Fruit fly (Drosophila melanogaster): ENCODE data around the gene Tom.

dm6 chr3L:14972625-14973250, 3.6 kb downstream of the Tom start, which contains the start of gene Brd:
- TF ChIP-seq Snoo (tag; optimal IDR thresholded peaks at IDR 0.05), result no peak
- no peak for TF ChIP-seq CG8301 (tag; optimal IDR thresholded peaks at IDR 0.05)
- TF ChIP-seq Pif1A (GFP tag; optimal IDR thresholded peaks at IDR 0.05), result no peak
- no peak for TF ChIP-seq CG10348 (GFP tag; IDR thresholded peaks at IDR 0.05)
- TF ChIP-seq EcR (GFP tag; optimal IDR thresholded peaks at IDR 0.05), result no peak
- TF ChIP-seq CG12605 (GFP tag; IDR thresholded peaks at IDR 0.05), result no peak
- TF ChIP-seq CG15710 (tag; optimal IDR thresholded peaks at IDR 0.05), result no peak
- TF ChIP-seq CG8159 (tag; optimal IDR thresholded peaks at IDR 0.05), result no peak
- no peak for TF ChIP-seq D1 (tag; optimal IDR thresholded peaks at IDR 0.05)
- no peak for TF ChIP-seq CG4496 (GFP tag; IDR thresholded peaks at IDR 0.05)
- no peak for TF ChIP-seq CG32121 (GFP tag; IDR thresholded peaks at IDR 0.05)
- TF ChIP-seq fd96Ca (GFP tag; IDR thresholded peaks at IDR 0.05), result no peak
- no peak for TF ChIP-seq CG14655 (GFP tag; optimal IDR thresholded peaks at IDR 0.05)
- TF ChIP-seq CG13204 (GFP tag; optimal IDR thresholded peaks at IDR 0.05), result no peak
